Worm (Caenorhabditis elegans) whole organism, L4/young adult: ENCODE measurements around the gene K10H10.5.

Experiments
- W03F9.2 ChIP-seq: fragments of 150-350 bp; optimal IDR thresholded peaks from 2 replicates; lab custom pipeline; 2014; ENCODE audit warnings: missing biosample characterization, missing genetic modification characterization
- him-1 ChIP-seq: sonication (generic microtip); optimal IDR thresholded peaks from 2 replicates; lab custom pipeline; 2016; ENCODE audit warnings: missing genotype, missing genetic modification reagents, missing genetic modification characterization, missing compliant biosample characterization

- TF ChIP-seq him-1 (tag; lab: Kevin White, UChicago) (no peak), W03F9.2 (no peak)
Measured at ce11 chrII:14492592-14493196, 8.9 kb upstream of the K10H10.5 start.
